Worm (Caenorhabditis elegans): ENCODE measurements around the gene hadb-1.

ce11 chrIII:8663143-8663542, 25.1 kb downstream of the hadb-1 start:
- no peak for TF ChIP-seq W03F9.2 (tag; optimal IDR thresholded peaks at IDR 0.05)
- TF ChIP-seq him-1 (tag; optimal IDR thresholded peaks at IDR 0.05): no peak
- no peak for TF ChIP-seq dao-5 (tag; optimal IDR thresholded peaks at IDR 0.05)

All from whole organism, L4/young adult.